Worm (Caenorhabditis elegans): ENCODE measurements around the gene T28C6.5.

Gene T28C6.5

ce11 chrIV:8822598-8822997, 1.4 kb downstream of the T28C6.5 start:
- TF ChIP-seq ztf-22 (GFP tag; optimal IDR thresholded peaks at IDR 0.05) (no peak), ccch-3 (GFP tag; optimal IDR thresholded peaks at IDR 0.05) (no peak), athp-1 (tag; optimal IDR thresholded peaks at IDR 0.05) (no peak), ceh-100 (GFP tag; IDR thresholded peaks at IDR 0.05) (no peak), gei-17 (GFP tag; optimal IDR thresholded peaks at IDR 0.05) (no peak), tbx-9 (tag; optimal IDR thresholded peaks at IDR 0.05; ENCODE audit: borderline replicate concordance) (no peak), Y53G8AR.9 (GFP tag; conservative IDR thresholded peaks at IDR 0.05) (no peak), fkh-3 (tag; optimal IDR thresholded peaks at IDR 0.05) (no peak), sptf-2 (GFP tag; optimal IDR thresholded peaks at IDR 0.05) (no peak), pbrm-1 (GFP tag; IDR thresholded peaks at IDR 0.05) (no peak), nfyb-1 (GFP tag; IDR thresholded peaks at IDR 0.05) (no peak), egl-18 (GFP tag; IDR thresholded peaks at IDR 0.05) (no peak), ztf-3 (GFP tag; optimal IDR thresholded peaks at IDR 0.05) (no peak), dpff-1 (tag; optimal IDR thresholded peaks at IDR 0.05) (no peak), B0261.1 (tag; optimal IDR thresholded peaks at IDR 0.05) (no peak), mcd-1 (GFP tag; IDR thresholded peaks at IDR 0.05) (no peak), efl-1 (GFP tag; optimal IDR thresholded peaks at IDR 0.05) (no peak)

- TF ChIP-seq akir-1 (GFP tag; optimal IDR thresholded peaks at IDR 0.05) (no peak), ztf-25 (GFP tag; IDR thresholded peaks at IDR 0.05) (no peak), mcd-1 (GFP tag; IDR thresholded peaks at IDR 0.05) (no peak), sdz-38 (tag; optimal IDR thresholded peaks at IDR 0.05) (no peak), bed-1 (GFP tag; IDR thresholded peaks at IDR 0.05) (no peak), dpl-1 (GFP tag; optimal IDR thresholded peaks at IDR 0.05) (no peak), ceh-100 (GFP tag; IDR thresholded peaks at IDR 0.05) (no peak), C17E4.6 (GFP tag; IDR thresholded peaks at IDR 0.05) (no peak), lin-54 (GFP tag; optimal IDR thresholded peaks at IDR 0.05) (no peak), ccch-3 (GFP tag; optimal IDR thresholded peaks at IDR 0.05) (no peak), rcor-1 (GFP tag; IDR thresholded peaks at IDR 0.05) (no peak), zim-3 (tag; optimal IDR thresholded peaks at IDR 0.05) (no peak), ama-1 (optimal IDR thresholded peaks at IDR 0.05) (no peak), ama-1 (GFP tag; optimal IDR thresholded peaks at IDR 0.05) (no peak), snpc-1.3 (tag; optimal IDR thresholded peaks at IDR 0.05; ENCODE audit: insufficient read depth) (no peak)
These were observed 3.0 kb downstream of the T28C6.5 start, which contains the start of the genes col-117 and col-3 for ce11 chrIV:8824145-8824833. Gene col-117 (minus strand): TSS chrIV:8824195. Gene col-3 (plus strand): TSS chrIV:8824783.

ce11 chrIV:8825997-8826605, 4.9 kb downstream of the T28C6.5 start:
- TF ChIP-seq somi-1 (GFP tag; optimal IDR thresholded peaks at IDR 0.05) = no peak
- no peak for TF ChIP-seq lsy-27 (tag; optimal IDR thresholded peaks at IDR 0.05; ENCODE audit: borderline replicate concordance, insufficient read depth)
- no peak for TF ChIP-seq Y79H2A.3 (GFP tag; conservative IDR thresholded peaks at IDR 0.05)
- TF ChIP-seq ama-1 (optimal IDR thresholded peaks at IDR 0.05) = peak; percentile 32
- TF ChIP-seq ama-1 (GFP tag; optimal IDR thresholded peaks at IDR 0.05) = no peak

ce11 chrIV:8826606-8827000, 5.4 kb downstream of the T28C6.5 start:
- TF ChIP-seq let-607 (tag; optimal IDR thresholded peaks at IDR 0.05) (peak; percentile 19 to 27), lir-1 (GFP tag; conservative IDR thresholded peaks at IDR 0.05) (no peak), nhr-80 (tag; optimal IDR thresholded peaks at IDR 0.05) (peak; percentile 17), aptf-2 (GFP tag; conservative IDR thresholded peaks at IDR 0.05) (no peak), zfh-2 (GFP tag; conservative IDR thresholded peaks at IDR 0.05) (no peak), madf-3 (GFP tag; IDR thresholded peaks at IDR 0.05) (no peak), athp-1 (tag; optimal IDR thresholded peaks at IDR 0.05) (no peak), mxl-1 (tag; optimal IDR thresholded peaks at IDR 0.05) (no peak), ztf-18 (tag; optimal IDR thresholded peaks at IDR 0.05) (peak; percentile 69), ceh-79 (tag; optimal IDR thresholded peaks at IDR 0.05) (no peak)
